Worm (Caenorhabditis elegans): ENCODE measurements around the gene K05D4.9.

DNA sequence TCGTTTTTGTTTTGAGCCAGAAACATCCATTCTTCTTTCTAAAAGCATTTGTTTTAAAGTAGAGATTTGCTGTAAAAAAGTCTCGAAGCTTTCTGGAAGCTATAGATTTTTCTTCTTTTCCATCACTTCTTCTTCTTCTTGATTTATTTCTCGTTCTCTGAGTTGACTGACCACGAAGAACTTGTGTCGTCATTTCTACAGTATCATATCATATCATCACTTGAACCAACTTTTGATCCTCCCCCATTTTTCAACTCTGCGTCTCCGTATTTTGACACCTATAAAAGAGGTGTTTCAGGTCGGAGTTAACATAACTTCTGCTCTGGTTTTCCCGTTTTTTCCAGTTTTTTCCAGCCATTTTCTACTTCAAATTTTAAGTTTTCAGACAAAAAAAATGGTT, 42.9 kb upstream of the K05D4.9 start, which contains the start of gene F11A5.9:
- TF ChIP-seq him-1 (tag; optimal IDR thresholded peaks at IDR 0.05) = no peak
- TF ChIP-seq dao-5 (tag; optimal IDR thresholded peaks at IDR 0.05) = no peak

All from whole organism, L4/young adult.